Worm (Caenorhabditis elegans) whole organism, mixed stage, embryonic: Measurements from ENCODE around the gene egl-18.

Experiments used
- drap-1 ChIP-seq: fragments of 200-800 bp; sonication (Bioruptor generic); optimal IDR thresholded peaks from 3 replicates; lab custom pipeline; 2018; ENCODE audit warnings: mild to moderate bottlenecking, missing genetic modification characterization, missing compliant biosample characterization
- elt-1 ChIP-seq: sonication (generic microtip); optimal IDR thresholded peaks from 2 replicates; lab custom pipeline; 2017; ENCODE audit warnings: missing genetic modification characterization, mild to moderate bottlenecking, missing compliant biosample characterization, antibody characterized with exemption, moderate library complexity, borderline replicate concordance; ENCODE audit not compliant: insufficient read depth
- elt-3 ChIP-seq: fragments of 150-350 bp; optimal IDR thresholded peaks from 2 replicates; lab custom pipeline; 2014; ENCODE audit warnings: missing biosample characterization, missing genetic modification characterization
- hlh-1 ChIP-seq: fragments of 150-350 bp; optimal IDR thresholded peaks from 2 replicates; lab custom pipeline; 2014; ENCODE audit warnings: missing biosample characterization, missing genetic modification reagents, missing genetic modification characterization
- mab-5 ChIP-seq: fragments of 150-350 bp; optimal IDR thresholded peaks from 2 replicates; lab custom pipeline; 2014; ENCODE audit warnings: missing biosample characterization, missing genetic modification characterization
- mep-1 ChIP-seq: fragments of 150-350 bp; optimal IDR thresholded peaks from 2 replicates; lab custom pipeline; 2017; ENCODE audit warnings: missing biosample characterization, missing genetic modification reagents, missing genetic modification characterization, inconsistent platforms
- nhr-237 ChIP-seq: fragments of 150-350 bp; optimal IDR thresholded peaks from 2 replicates; lab custom pipeline; 2014; ENCODE audit warnings: missing biosample characterization, missing genetic modification characterization
- nhr-28 ChIP-seq: fragments of 150-350 bp; optimal IDR thresholded peaks from 2 replicates; lab custom pipeline; 2014; ENCODE audit warnings: missing biosample characterization, missing genetic modification characterization
- pha-4 ChIP-seq: fragments of 150-350 bp; optimal IDR thresholded peaks from 2 replicates; lab custom pipeline; 2018; ENCODE audit warnings: missing biosample characterization, missing genetic modification reagents, missing genetic modification characterization
- sptf-1 ChIP-seq: sonication (generic microtip); optimal IDR thresholded peaks from 2 replicates; lab custom pipeline; 2017; ENCODE audit warnings: mild to moderate bottlenecking, missing genetic modification characterization, moderate library complexity, missing compliant biosample characterization
- zip-8 ChIP-seq: fragments of 150-350 bp; optimal IDR thresholded peaks from 2 replicates; lab custom pipeline; 2014; ENCODE audit warnings: missing biosample characterization, missing genetic modification characterization

DNA sequence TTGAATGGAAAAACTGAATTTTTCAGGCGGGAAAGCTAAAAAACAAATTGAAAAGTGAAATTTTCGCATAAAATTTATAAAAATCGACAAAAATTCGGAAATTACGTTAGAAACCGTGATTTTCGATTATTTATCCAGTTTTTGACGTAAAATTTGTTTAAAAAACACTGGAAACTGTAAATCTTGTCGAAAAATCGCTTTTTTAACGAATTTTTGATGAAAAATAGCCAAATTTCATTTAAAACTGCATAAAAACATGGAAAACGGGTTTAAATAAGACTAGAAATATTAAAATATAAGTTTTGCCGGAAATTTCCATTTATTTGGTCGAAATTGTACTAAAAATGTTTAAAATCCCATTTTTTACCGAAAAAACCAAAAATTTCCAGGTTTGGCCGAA, 22.1 kb downstream of the egl-18 start:
- TF ChIP-seq mab-5 (tag; lab: Kevin White, UChicago) = no peak
- TF ChIP-seq nhr-28 (tag; lab: Kevin White, UChicago) = no peak
- TF ChIP-seq elt-3 = no peak
- TF ChIP-seq mep-1 (tag; lab: Kevin White, UChicago) = no peak
- no peak for TF ChIP-seq nhr-237 (tag; lab: Kevin White, UChicago)
- no peak for TF ChIP-seq zip-8
- TF ChIP-seq hlh-1 = no peak
- TF ChIP-seq drap-1 (GFP tag; lab: Kevin White, UChicago) = no peak
- no peak for TF ChIP-seq sptf-1 (tag; lab: Kevin White, UChicago)
- no peak for TF ChIP-seq pha-4 (tag; lab: Kevin White, UChicago)
- TF ChIP-seq elt-1 (tag; lab: Kevin White, UChicago) = no peak
